Worm (Caenorhabditis elegans): ENCODE measurements around the gene F23H11.7.

The F23H11.7 gene

DNA sequence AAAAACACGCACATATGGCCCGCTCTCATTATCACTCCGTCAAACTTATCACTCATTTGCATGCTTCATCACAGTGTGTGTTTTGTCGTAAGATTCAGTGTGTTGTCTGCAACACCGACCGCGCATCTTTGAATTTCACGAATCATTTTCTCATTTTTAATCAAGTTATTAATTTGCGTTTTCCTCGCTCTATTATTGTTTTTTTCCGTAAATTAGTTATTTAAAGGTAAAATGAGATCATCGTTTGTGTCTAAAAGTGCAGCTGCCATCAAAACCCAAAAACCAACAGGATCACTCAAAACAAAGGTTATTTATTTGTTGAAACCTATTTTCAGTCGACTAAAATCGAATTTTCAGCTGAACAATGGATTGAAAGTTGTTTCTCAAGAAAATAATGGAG lies 39.6 kb downstream of the F23H11.7 start, which contains the start of the genes T24C4.5 and ucr-2.3:
Gene T24C4.5, minus strand, starts transcription at position 101 of the 400 bp plus-strand sequence.
Gene ucr-2.3, plus strand, starts transcription at position 227 of the 400 bp plus-strand sequence.
- TF ChIP-seq lin-13 (GFP tag; optimal IDR thresholded peaks at IDR 0.05) (no peak), ztf-11 (tag; optimal IDR thresholded peaks at IDR 0.05) (no peak)

- TF ChIP-seq unc-86 (tag; optimal IDR thresholded peaks at IDR 0.05) = no peak
- TF ChIP-seq nhr-20 (tag; optimal IDR thresholded peaks at IDR 0.05) = no peak
- no peak for TF ChIP-seq irx-1 (tag; optimal IDR thresholded peaks at IDR 0.05)
- no peak for TF ChIP-seq nhr-47 (tag; optimal IDR thresholded peaks at IDR 0.05)
- no peak for TF ChIP-seq mab-9 (GFP tag; IDR thresholded peaks at IDR 0.05)
- TF ChIP-seq F16B12.6 (tag; optimal IDR thresholded peaks at IDR 0.05) = no peak
- TF ChIP-seq C04F5.9 (tag; optimal IDR thresholded peaks at IDR 0.05) = no peak
These were observed 45.8 kb downstream of the F23H11.7 start, which contains the start of gene clc-19 for ce11 chrIII:873432-873831. clc-19 (minus strand) TSS chrIII:873566.

- TF ChIP-seq sox-4 (tag; optimal IDR thresholded peaks at IDR 0.05) = peak; percentile 28
- peak; percentile 72 for TF ChIP-seq dsc-1 (tag; optimal IDR thresholded peaks at IDR 0.05)
- peak; percentile 23 for TF ChIP-seq fkh-8 (tag; optimal IDR thresholded peaks at IDR 0.05)
- no peak for TF ChIP-seq nhr-237 (tag; optimal IDR thresholded peaks at IDR 0.05)
These were observed 46.8 kb downstream of the F23H11.7 start, which contains the start of the genes T24C4.3 and clc-20 for ce11 chrIII:872373-872772. T24C4.3 (minus strand) TSS chrIII:872473. clc-20 (plus strand) TSS chrIII:872583.

DNA sequence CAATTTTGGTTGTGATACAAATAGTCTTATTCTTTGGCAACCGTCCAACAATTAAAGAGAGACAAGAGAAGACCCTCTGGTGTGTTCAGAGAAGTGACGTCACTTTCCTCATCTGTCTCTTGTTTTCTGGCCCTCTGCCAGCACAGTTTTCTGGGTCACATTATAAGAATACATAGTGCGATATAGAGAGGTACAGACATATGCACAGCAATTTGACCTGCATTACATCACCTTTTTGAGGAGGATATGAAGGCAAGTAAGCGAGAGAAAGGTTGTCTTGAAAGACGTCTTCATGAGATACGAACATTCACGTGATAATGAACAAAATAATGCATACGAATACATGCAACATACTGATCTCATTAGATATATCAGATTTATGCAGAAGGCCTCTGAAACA lies 48.7 kb downstream of the F23H11.7 start:
- TF ChIP-seq lsy-2 (tag; optimal IDR thresholded peaks at IDR 0.05) (no peak), nhr-47 (tag; optimal IDR thresholded peaks at IDR 0.05) (no peak), sptf-1 (tag; optimal IDR thresholded peaks at IDR 0.05) (no peak), ceh-8 (GFP tag; optimal IDR thresholded peaks at IDR 0.05) (no peak), nhr-76 (tag; optimal IDR thresholded peaks at IDR 0.05) (no peak), xbp-1 (tag; optimal IDR thresholded peaks at IDR 0.05) (no peak), pax-3 (tag; optimal IDR thresholded peaks at IDR 0.05) (no peak), lin-14 (GFP tag; optimal IDR thresholded peaks at IDR 0.05) (no peak), jun-1 (tag; optimal IDR thresholded peaks at IDR 0.05) (no peak)

ce11 chrIII:869869-870268 lies 49.4 kb downstream of the F23H11.7 start, which contains the start of gene T24C4.2:
T24C4.2 (minus strand) TSS chrIII:869969.
- no peak for TF ChIP-seq nhr-19 (GFP tag; conservative IDR thresholded peaks at IDR 0.05)
- TF ChIP-seq efl-1 (optimal IDR thresholded peaks at IDR 0.05) = no peak
- peak in 1 of 2 experiments; percentile 73 for TF ChIP-seq efl-1 (GFP tag; optimal IDR thresholded peaks at IDR 0.05 in 1 of 2)

- TF ChIP-seq aly-2 (tag; optimal IDR thresholded peaks at IDR 0.05) = no peak
- TF ChIP-seq ztf-11 (tag; optimal IDR thresholded peaks at IDR 0.05) = peak in 1 of 2 experiments; percentile 45
These were observed 50.4 kb downstream of the F23H11.7 start for ce11 chrIII:868866-869265.
